Fruit fly (Drosophila melanogaster) whole organism, prepupa: ENCODE measurements around the gene CG17029.
A peak's percentile ranks its signal among the peaks of the same experiment; 100 is the strongest.

Experiments
- Blimp-1 ChIP-seq: fragments of 200-800 bp; sonication (Bioruptor generic); optimal IDR thresholded peaks from 3 replicates; lab custom pipeline; 2017; ENCODE audit warnings: missing biosample characterization, missing genetic modification characterization, mild to moderate bottlenecking, moderate library complexity, missing genetic modification reagents
- CG10631 ChIP-seq: fragments of 200-800 bp; sonication (Bioruptor generic); optimal IDR thresholded peaks from 2 replicates; lab custom pipeline; 2016; ENCODE audit warnings: missing biosample characterization, missing genetic modification characterization
- CG10669 ChIP-seq: fragments of 200-800 bp; sonication (Bioruptor generic); optimal IDR thresholded peaks from 3 replicates; lab custom pipeline; 2018; ENCODE audit warnings: missing biosample characterization, mild to moderate bottlenecking, missing genetic modification characterization, moderate library complexity
- CG11294 ChIP-seq: fragments of 200-800 bp; sonication (Bioruptor generic); IDR thresholded peaks from 2 replicates; pipeline ENCODE4 v1.3.6; 2022; ENCODE audit warnings: missing biosample characterization, missing genetic modification characterization
- CG1621 ChIP-seq: fragments of 200-800 bp; sonication (Bioruptor generic); optimal IDR thresholded peaks from 3 replicates; lab custom pipeline; 2018; ENCODE audit warnings: missing biosample characterization, mild to moderate bottlenecking, missing genetic modification characterization
- CG16779 ChIP-seq: fragments of 200-800 bp; sonication (Bioruptor generic); optimal IDR thresholded peaks from 3 replicates; lab custom pipeline; 2017; ENCODE audit warnings: missing biosample characterization, mild to moderate bottlenecking, missing genetic modification characterization
- CG31627 ChIP-seq: fragments of 200-800 bp; sonication (Bioruptor generic); optimal IDR thresholded peaks from 3 replicates; lab custom pipeline; 2016; ENCODE audit warnings: missing biosample characterization, missing genetic modification characterization
- CG32006 ChIP-seq: fragments of 200-800 bp; sonication (Bioruptor generic); optimal IDR thresholded peaks from 3 replicates; lab custom pipeline; 2017; ENCODE audit warnings: missing biosample characterization, mild to moderate bottlenecking, missing genetic modification characterization
- CG34406 ChIP-seq: fragments of 200-800 bp; sonication (Bioruptor generic); optimal IDR thresholded peaks from 3 replicates; lab custom pipeline; 2016; ENCODE audit warnings: missing biosample characterization, missing genetic modification characterization
- CG3919 ChIP-seq: fragments of 200-800 bp; sonication (Bioruptor generic); optimal IDR thresholded peaks from 3 replicates; lab custom pipeline; 2016; ENCODE audit warnings: missing biosample characterization, missing genetic modification characterization
- CG6163 ChIP-seq: fragments of 200-800 bp; sonication (Bioruptor generic); IDR thresholded peaks from 3 replicates; pipeline ENCODE4 v1.3.6; 2022; ENCODE audit warnings: missing biosample characterization, missing genetic modification characterization
- CG6808 ChIP-seq: fragments of 200-800 bp; sonication (Bioruptor generic); optimal IDR thresholded peaks from 3 replicates; lab custom pipeline; 2017; ENCODE audit warnings: missing biosample characterization, missing genetic modification characterization, mild to moderate bottlenecking, moderate library complexity, missing genetic modification reagents
- CG6854 ChIP-seq: fragments of 200-800 bp; sonication (Bioruptor generic); optimal IDR thresholded peaks from 2 replicates; lab custom pipeline; 2017; ENCODE audit warnings: missing biosample characterization, mild to moderate bottlenecking, missing genetic modification characterization
- CG7368 ChIP-seq: fragments of 200-800 bp; sonication (Bioruptor generic); optimal IDR thresholded peaks from 3 replicates; lab custom pipeline; 2016; ENCODE audit warnings: missing biosample characterization, missing genetic modification characterization
- CG8119 ChIP-seq: fragments of 200-800 bp; sonication (Bioruptor generic); IDR thresholded peaks from 3 replicates; pipeline ENCODE4 v1.3.6; 2022; ENCODE audit warnings: missing biosample characterization, missing genetic modification characterization
- CG8319 ChIP-seq: fragments of 200-800 bp; sonication (Bioruptor generic); optimal IDR thresholded peaks from 3 replicates; lab custom pipeline; 2016; ENCODE audit warnings: missing biosample characterization, missing genetic modification characterization
- CG8632 ChIP-seq: fragments of 200-800 bp; sonication (Bioruptor generic); optimal IDR thresholded peaks from 3 replicates; lab custom pipeline; 2016; ENCODE audit warnings: missing biosample characterization, missing genetic modification characterization
- Eip78C ChIP-seq: fragments of 200-800 bp; sonication (Bioruptor generic); peaks from one replicate; lab custom pipeline; 2016; ENCODE audit warnings: missing biosample characterization, missing genetic modification characterization
- Eip93F ChIP-seq: fragments of 200-800 bp; sonication (Bioruptor generic); optimal IDR thresholded peaks from 2 replicates; lab custom pipeline; 2016; ENCODE audit warnings: missing biosample characterization, mild to moderate bottlenecking, missing genetic modification characterization
- Hr38 ChIP-seq: sonication (Bioruptor generic); optimal IDR thresholded peaks from 2 replicates; lab custom pipeline; 2016; ENCODE audit warnings: missing biosample characterization, missing genetic modification characterization
- Hr39 ChIP-seq: fragments of 200-800 bp; sonication (Bioruptor generic); optimal IDR thresholded peaks from 2 replicates; lab custom pipeline; 2016; ENCODE audit warnings: missing biosample characterization, missing genetic modification characterization
- Met ChIP-seq: fragments of 200-800 bp; sonication (Bioruptor generic); optimal IDR thresholded peaks from 3 replicates; lab custom pipeline; 2016; ENCODE audit warnings: missing biosample characterization, missing genetic modification characterization
- OdsH ChIP-seq: fragments of 200-800 bp; sonication (Bioruptor generic); optimal IDR thresholded peaks from 3 replicates; lab custom pipeline; 2016; ENCODE audit warnings: missing biosample characterization, missing genetic modification characterization
- Smox ChIP-seq: fragments of 200-800 bp; sonication (Bioruptor generic); optimal IDR thresholded peaks from 3 replicates; lab custom pipeline; 2016; ENCODE audit warnings: missing biosample characterization, missing genetic modification characterization
- Sox102F ChIP-seq: fragments of 200-800 bp; sonication (Bioruptor generic); optimal IDR thresholded peaks from 2 replicates; lab custom pipeline; 2016; ENCODE audit warnings: missing biosample characterization, mild to moderate bottlenecking, missing genetic modification characterization
- Sox14 ChIP-seq: fragments of 200-800 bp; sonication (Bioruptor generic); optimal IDR thresholded peaks from 3 replicates; lab custom pipeline; 2016; ENCODE audit warnings: missing biosample characterization, missing genetic modification characterization
- achi ChIP-seq: fragments of 200-800 bp; sonication (Bioruptor generic); optimal IDR thresholded peaks from 3 replicates; lab custom pipeline; 2016; ENCODE audit warnings: missing biosample characterization, missing genetic modification characterization
- cyc ChIP-seq: fragments of 200-800 bp; sonication (Bioruptor generic); optimal IDR thresholded peaks from 3 replicates; lab custom pipeline; 2016; ENCODE audit warnings: missing biosample characterization, missing genetic modification characterization
- dsx ChIP-seq: fragments of 200-800 bp; optimal IDR thresholded peaks from 3 replicates; lab custom pipeline; 2019; ENCODE audit warnings: missing biosample characterization, mild to moderate bottlenecking, missing genetic modification characterization, moderate library complexity; ENCODE audit not compliant: poor library complexity, severe bottlenecking
- esn ChIP-seq: fragments of 200-800 bp; sonication (Bioruptor generic); optimal IDR thresholded peaks from 2 replicates; lab custom pipeline; 2016; ENCODE audit warnings: missing biosample characterization, mild to moderate bottlenecking, missing genetic modification characterization, moderate library complexity
- fd85E ChIP-seq: fragments of 200-800 bp; sonication (Bioruptor generic); optimal IDR thresholded peaks from 3 replicates; lab custom pipeline; 2016; ENCODE audit warnings: missing biosample characterization, missing genetic modification characterization
- net ChIP-seq: fragments of 200-800 bp; sonication (Bioruptor generic); optimal IDR thresholded peaks from 3 replicates; lab custom pipeline; 2016; ENCODE audit warnings: missing biosample characterization, missing genetic modification characterization
- pdm3 ChIP-seq: fragments of 200-800 bp; sonication (Bioruptor generic); optimal IDR thresholded peaks from 3 replicates; lab custom pipeline; 2016; ENCODE audit warnings: missing biosample characterization, missing genetic modification characterization
- spab ChIP-seq: fragments of 200-800 bp; sonication (Bioruptor generic); optimal IDR thresholded peaks from 2 replicates; lab custom pipeline; 2017; ENCODE audit warnings: missing biosample characterization, mild to moderate bottlenecking, missing genetic modification characterization, missing genetic modification reagents
- ss ChIP-seq, 2 experiments: fragments of 200-800 bp; sonication (Bioruptor generic); optimal IDR thresholded peaks; 2 replicates in 1 of 2; 3 replicates in 1 of 2; lab custom pipeline; 2017 to 2018; ENCODE audit warnings: mild to moderate bottlenecking in 2 of 2, missing biosample characterization in 2 of 2, missing genetic modification characterization in 2 of 2, moderate library complexity in 1 of 2
- svp ChIP-seq: fragments of 200-800 bp; sonication (Bioruptor generic); peaks from one replicate; lab custom pipeline; 2016; ENCODE audit warnings: missing biosample characterization, missing genetic modification characterization
- topi ChIP-seq: fragments of 200-800 bp; sonication (Bioruptor generic); optimal IDR thresholded peaks from 3 replicates; lab custom pipeline; 2016; ENCODE audit warnings: missing biosample characterization, missing genetic modification characterization

Gene CG17029

DNA sequence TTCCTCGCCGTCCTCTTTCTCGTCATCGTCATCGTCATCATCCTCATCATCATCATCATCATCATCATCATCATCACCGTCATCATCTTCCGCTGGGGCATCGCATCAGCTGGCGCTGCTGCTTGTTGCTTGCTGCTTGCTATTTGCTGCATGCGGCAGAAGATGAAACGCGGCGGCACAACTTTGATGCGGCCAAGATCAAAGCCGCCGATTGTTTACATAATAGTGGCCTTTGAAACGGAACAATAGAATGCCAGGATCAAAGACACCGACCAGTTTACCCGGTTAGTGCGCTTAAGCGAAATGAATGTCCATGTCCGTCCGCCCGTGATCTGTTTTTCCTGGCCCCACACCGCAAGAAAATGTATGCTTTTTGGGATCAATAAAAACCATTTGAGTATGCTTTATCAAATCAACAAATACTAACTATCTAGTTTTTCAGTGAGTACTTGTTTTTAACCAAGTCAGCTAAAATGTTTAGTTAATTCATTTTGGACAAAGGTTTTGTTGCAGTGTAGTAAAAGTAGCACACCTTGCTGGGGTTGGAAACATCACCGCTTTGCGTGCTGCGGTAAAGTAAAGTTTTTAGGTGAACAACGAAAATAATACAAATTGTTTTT is 44.5 kb downstream of the CG17029 start (continued):
- peak; percentile 64 for TF ChIP-seq esn (GFP tag; lab: Kevin White, UChicago)
- peak; percentile 56; the same call in 2 of the 3 replicates for TF ChIP-seq CG6163 (GFP tag; lab: Robert Waterston, UW)
- peak; percentile 50 for TF ChIP-seq Hr39 (GFP tag; lab: Kevin White, UChicago)
- no peak for TF ChIP-seq ss (GFP tag; optimal IDR thresholded peaks at IDR 0.05; lab: Kevin White, UChicago)
- no peak for TF ChIP-seq fd85E (GFP tag; lab: Kevin White, UChicago)
- no peak for TF ChIP-seq CG11294 (GFP tag; lab: Robert Waterston, UW)
- no peak for TF ChIP-seq Eip93F (GFP tag; lab: Kevin White, UChicago)
- peak; percentile 50 for TF ChIP-seq Smox (GFP tag; lab: Kevin White, UChicago)
- peak; percentile 22 for TF ChIP-seq CG1621 (tag; lab: Kevin White, UChicago)
- TF ChIP-seq CG10669 (GFP tag; lab: Kevin White, UChicago): peak; percentile 43
- peak; percentile 59 for TF ChIP-seq OdsH (GFP tag; lab: Kevin White, UChicago)
- peak; percentile 64 for TF ChIP-seq Sox102F (GFP tag; lab: Kevin White, UChicago)
- TF ChIP-seq dsx (GFP tag; lab: Kevin White, UChicago): peak; percentile 32
- no peak for TF ChIP-seq CG6808
- peak; percentile 80 for TF ChIP-seq CG32006 (GFP tag; lab: Kevin White, UChicago)
- peak; percentile 50 for TF ChIP-seq Met (GFP tag; lab: Kevin White, UChicago)
- peak; percentile 2 for TF ChIP-seq spab (GFP tag; lab: Kevin White, UChicago)
- peak; percentile 26 for TF ChIP-seq CG34406 (GFP tag; lab: Kevin White, UChicago)
- TF ChIP-seq net: peak; percentile 36
- TF ChIP-seq pdm3 (GFP tag; lab: Kevin White, UChicago): peak; percentile 58
- TF ChIP-seq cyc (GFP tag; lab: Kevin White, UChicago): peak; percentile 50
- TF ChIP-seq CG31627 (GFP tag; lab: Kevin White, UChicago): peak; percentile 51
- TF ChIP-seq CG8119 (GFP tag; lab: Robert Waterston, UW): peak; percentile 48; the same call in 1 of the 3 replicates
- TF ChIP-seq CG7368 (GFP tag; lab: Kevin White, UChicago): peak; percentile 29
- TF ChIP-seq CG3919 (GFP tag; lab: Kevin White, UChicago): peak; percentile 60
- TF ChIP-seq CG10631 (GFP tag; lab: Kevin White, UChicago): peak; percentile 21
- no peak for TF ChIP-seq CG16779 (tag; lab: Kevin White, UChicago)
- no peak for TF ChIP-seq Blimp-1
- peak; percentile 82 for TF ChIP-seq Eip78C
- TF ChIP-seq achi (GFP tag; lab: Kevin White, UChicago): peak; percentile 60
- peak; percentile 42 for TF ChIP-seq Sox14 (GFP tag; lab: Kevin White, UChicago)
- TF ChIP-seq, all 60 proteins: peak for 44

dm6 chr3L:16023020-16023648 is 46.5 kb downstream of the CG17029 start, which contains the start of gene Notum:
Gene Notum, plus strand, starts transcription at chr3L:16023480.
- TF ChIP-seq svp (GFP tag; lab: Kevin White, UChicago) (no peak), CG31627 (GFP tag; lab: Kevin White, UChicago) (no peak), CG8319 (no peak), CG6854 (GFP tag; lab: Kevin White, UChicago) (peak; percentile 21), CG10669 (GFP tag; lab: Kevin White, UChicago) (no peak), CG8632 (GFP tag; lab: Kevin White, UChicago) (no peak), topi (GFP tag; lab: Kevin White, UChicago) (no peak), Eip78C (peak; percentile 38), Hr38 (no peak)
